Fruit fly (Drosophila melanogaster) whole organism, pupa: ENCODE measurements around the gene RASSF8.

ENCODE experiments used
- CG10348 ChIP-seq: fragments of 200-800 bp; sonication (Bioruptor generic); IDR thresholded peaks from 2 replicates; pipeline ENCODE4 v1.3.6; 2022; ENCODE audit warnings: missing biosample characterization, missing genetic modification characterization
- CG12605 ChIP-seq: fragments of 200-800 bp; sonication (Bioruptor generic); IDR thresholded peaks from 2 replicates; pipeline ENCODE4 v1.3.6; 2022; ENCODE audit warnings: missing biosample characterization, missing genetic modification characterization
- CG13204 ChIP-seq: fragments of 200-800 bp; sonication (Bioruptor generic); optimal IDR thresholded peaks from 2 replicates; lab custom pipeline; 2018; ENCODE audit warnings: missing biosample characterization, mild to moderate bottlenecking, missing genetic modification characterization, moderate library complexity
- CG14655 ChIP-seq: fragments of 200-800 bp; sonication (Bioruptor generic); optimal IDR thresholded peaks from 3 replicates; lab custom pipeline; 2017; ENCODE audit warnings: mild to moderate bottlenecking, missing biosample characterization, missing genetic modification reagents, missing genetic modification characterization
- CG15710 ChIP-seq: fragments of 200-800 bp; sonication (Bioruptor generic); optimal IDR thresholded peaks from 2 replicates; lab custom pipeline; 2018; ENCODE audit warnings: missing biosample characterization, mild to moderate bottlenecking, missing genetic modification characterization, moderate library complexity
- CG17806 ChIP-seq: fragments of 200-800 bp; sonication (Bioruptor generic); optimal IDR thresholded peaks from 2 replicates; lab custom pipeline; 2018; ENCODE audit warnings: missing biosample characterization, mild to moderate bottlenecking, missing genetic modification characterization, moderate library complexity
- CG32121 ChIP-seq: fragments of 200-800 bp; sonication (Bioruptor generic); IDR thresholded peaks from 2 replicates; pipeline ENCODE4 v1.3.6; 2022; ENCODE audit warnings: missing biosample characterization, missing genetic modification characterization
- CG34367 ChIP-seq: fragments of 200-800 bp; sonication (Bioruptor generic); optimal IDR thresholded peaks from 2 replicates; lab custom pipeline; 2018; ENCODE audit warnings: missing biosample characterization, mild to moderate bottlenecking, missing genetic modification characterization
- CG4496 ChIP-seq: fragments of 200-800 bp; sonication (Bioruptor generic); IDR thresholded peaks from 3 replicates; pipeline ENCODE4 v1.3.6; 2022; ENCODE audit warnings: missing biosample characterization, missing genetic modification characterization
- CG8159 ChIP-seq: fragments of 200-800 bp; sonication (Bioruptor generic); optimal IDR thresholded peaks from 3 replicates; lab custom pipeline; 2018; ENCODE audit warnings: missing biosample characterization, mild to moderate bottlenecking, missing genetic modification characterization, moderate library complexity
- CG8301 ChIP-seq: fragments of 200-800 bp; sonication (Bioruptor generic); optimal IDR thresholded peaks from 2 replicates; lab custom pipeline; 2018; ENCODE audit warnings: missing biosample characterization, mild to moderate bottlenecking, missing genetic modification characterization
- CG9948 ChIP-seq: fragments of 200-800 bp; sonication (Bioruptor generic); optimal IDR thresholded peaks from 2 replicates; lab custom pipeline; 2018; ENCODE audit warnings: missing biosample characterization, mild to moderate bottlenecking, missing genetic modification characterization, moderate library complexity
- D1 ChIP-seq: fragments of 200-800 bp; sonication (Bioruptor generic); optimal IDR thresholded peaks from 2 replicates; lab custom pipeline; 2018; ENCODE audit warnings: missing biosample characterization, mild to moderate bottlenecking, missing genetic modification characterization, moderate library complexity
- EcR ChIP-seq: fragments of 200-800 bp; sonication (Bioruptor generic); optimal IDR thresholded peaks from 3 replicates; lab custom pipeline; 2019; ENCODE audit warnings: missing biosample characterization, missing genetic modification characterization, mild to moderate bottlenecking, moderate library complexity, missing genetic modification reagents
- Ets98B ChIP-seq: fragments of 200-800 bp; sonication (Bioruptor generic); IDR thresholded peaks from 2 replicates; pipeline ENCODE4 v1.3.6; 2022; ENCODE audit warnings: missing biosample characterization, missing genetic modification characterization
- Pif1A ChIP-seq: fragments of 200-800 bp; sonication (Bioruptor generic); optimal IDR thresholded peaks from 3 replicates; lab custom pipeline; 2016; ENCODE audit warnings: missing biosample characterization, missing genetic modification characterization
- Pif1B ChIP-seq: fragments of 200-800 bp; sonication (Bioruptor generic); optimal IDR thresholded peaks from 3 replicates; lab custom pipeline; 2016; ENCODE audit warnings: missing biosample characterization, missing genetic modification characterization
- Snoo ChIP-seq: fragments of 200-800 bp; sonication (Bioruptor generic); optimal IDR thresholded peaks from 3 replicates; lab custom pipeline; 2017; ENCODE audit warnings: missing biosample characterization, mild to moderate bottlenecking, missing genetic modification characterization, inconsistent platforms
- fd96Ca ChIP-seq: fragments of 200-800 bp; sonication (Bioruptor generic); IDR thresholded peaks from 3 replicates; pipeline ENCODE4 v1.3.6; 2022; ENCODE audit warnings: missing biosample characterization, missing genetic modification characterization
- gl ChIP-seq: fragments of 200-800 bp; sonication (Bioruptor generic); optimal IDR thresholded peaks from 2 replicates; lab custom pipeline; 2018; ENCODE audit warnings: missing biosample characterization, mild to moderate bottlenecking, missing genetic modification characterization
- rn ChIP-seq: fragments of 200-800 bp; sonication (Bioruptor generic); IDR thresholded peaks from 2 replicates; pipeline ENCODE4 v1.3.6; 2022; ENCODE audit warnings: missing biosample characterization, missing genetic modification characterization

Gene RASSF8

dm6 chr3R:25659857-25660417 is 1.7 kb upstream of the RASSF8 start:
- TF ChIP-seq CG8159 (no peak), CG32121 (GFP tag; lab: Robert Waterston, UW) (no peak; the same call in 1 of the 2 replicates), CG14655 (GFP tag; lab: Kevin White, UChicago) (no peak), EcR (GFP tag; lab: Kevin White, UChicago) (no peak), CG4496 (no peak), fd96Ca (GFP tag; lab: Robert Waterston, UW) (no peak), CG13204 (no peak), D1 (tag; lab: Kevin White, UChicago) (no peak), CG17806 (no peak)

- TF ChIP-seq CG12605 (no peak), CG8159 (peak; percentile 5), rn (GFP tag; lab: Robert Waterston, UW) (no peak), fd96Ca (GFP tag; lab: Robert Waterston, UW) (0 out of 3 replicates have a peak, but pooled peaks have one; percentile 19)
- TF ChIP-seq, all 21 proteins: peak for 2
Measured at dm6 chr3R:25660985-25661530, 537 bp upstream of the RASSF8 start, which contains the start of gene Tnks. TSS of gene Tnks (minus strand) at chr3R:25661286.

DNA sequence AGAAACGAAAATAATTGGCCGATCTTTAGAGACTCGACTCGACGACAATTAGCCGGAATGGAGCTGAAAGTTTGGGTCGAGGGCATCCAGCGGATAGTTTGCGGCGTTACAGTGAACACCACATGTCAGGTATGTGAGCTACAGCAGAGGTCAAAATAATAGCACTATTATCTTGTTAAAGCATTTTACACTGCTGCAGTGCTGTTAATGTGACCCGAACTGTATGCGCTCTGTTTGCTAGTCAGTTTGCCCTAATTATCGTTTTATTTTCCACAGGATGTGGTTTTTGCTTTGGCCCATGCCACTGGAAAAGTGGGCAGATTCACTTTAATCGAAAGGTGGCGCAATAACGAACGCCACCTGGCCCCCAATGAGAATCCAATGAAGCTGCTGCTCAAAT is 763 bp downstream of the RASSF8 start:
- TF ChIP-seq gl (tag; lab: Kevin White, UChicago) (no peak), CG17806 (no peak), CG14655 (GFP tag; lab: Kevin White, UChicago) (no peak), Pif1B (GFP tag; lab: Kevin White, UChicago) (no peak), CG13204 (no peak), fd96Ca (GFP tag; lab: Robert Waterston, UW) (no peak), CG10348 (GFP tag; lab: Robert Waterston, UW) (no peak), CG32121 (GFP tag; lab: Robert Waterston, UW) (no peak), CG15710 (no peak), Ets98B (GFP tag; lab: Robert Waterston, UW) (no peak; the same call in 1 of the 2 replicates), CG8301 (tag; lab: Kevin White, UChicago) (no peak), rn (GFP tag; lab: Robert Waterston, UW) (no peak), CG8159 (no peak), CG12605 (no peak), CG34367 (tag; lab: Kevin White, UChicago) (no peak), Snoo (tag; lab: Kevin White, UChicago) (no peak)

DNA sequence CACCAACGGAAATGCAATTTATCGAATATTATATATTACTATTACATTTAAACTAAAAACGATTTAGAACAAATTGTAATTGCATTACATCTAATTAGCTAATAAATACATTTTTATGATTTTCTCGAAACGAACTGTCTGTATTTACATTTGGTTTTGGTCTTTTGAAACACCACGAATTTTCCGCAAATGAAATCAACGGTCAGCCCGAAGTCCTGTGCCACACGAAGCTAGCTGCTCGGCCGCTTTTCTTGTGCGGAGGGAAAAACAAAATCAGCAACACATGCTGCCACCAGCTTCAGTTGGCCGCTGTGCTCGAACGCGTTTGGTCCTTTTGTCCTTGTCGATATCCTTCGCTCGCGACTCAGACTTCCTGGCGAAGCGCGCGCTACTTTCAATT is 3.9 kb downstream of the RASSF8 start, which contains the start of gene Lgr3:
Lgr3 (plus strand) TSS at position 301 of the 400 bp plus-strand sequence.
- TF ChIP-seq CG32121 (GFP tag; lab: Robert Waterston, UW) (no peak), Pif1B (GFP tag; lab: Kevin White, UChicago) (no peak), EcR (GFP tag; lab: Kevin White, UChicago) (no peak), Pif1A (GFP tag; lab: Kevin White, UChicago) (no peak), CG8301 (tag; lab: Kevin White, UChicago) (no peak), CG15710 (no peak), Snoo (tag; lab: Kevin White, UChicago) (no peak), CG12605 (no peak), CG9948 (tag; lab: Kevin White, UChicago) (no peak), CG14655 (GFP tag; lab: Kevin White, UChicago) (no peak), fd96Ca (GFP tag; lab: Robert Waterston, UW) (no peak), rn (GFP tag; lab: Robert Waterston, UW) (no peak), Ets98B (GFP tag; lab: Robert Waterston, UW) (no peak), CG34367 (tag; lab: Kevin White, UChicago) (no peak), CG17806 (no peak)

- TF ChIP-seq Ets98B (GFP tag; lab: Robert Waterston, UW) (no peak), EcR (GFP tag; lab: Kevin White, UChicago) (no peak), Pif1A (GFP tag; lab: Kevin White, UChicago) (no peak), fd96Ca (GFP tag; lab: Robert Waterston, UW) (no peak), rn (GFP tag; lab: Robert Waterston, UW) (no peak), CG34367 (tag; lab: Kevin White, UChicago) (no peak), CG10348 (GFP tag; lab: Robert Waterston, UW) (no peak), CG15710 (no peak), Pif1B (GFP tag; lab: Kevin White, UChicago) (no peak), CG12605 (no peak)
Measured at dm6 chr3R:25678489-25679082, 17.0 kb downstream of the RASSF8 start, which contains the start of the genes CG4730 and CG5039. TSS of gene CG4730 (minus strand) at chr3R:25678682. TSS of gene CG5039 (plus strand) at chr3R:25678683.

DNA sequence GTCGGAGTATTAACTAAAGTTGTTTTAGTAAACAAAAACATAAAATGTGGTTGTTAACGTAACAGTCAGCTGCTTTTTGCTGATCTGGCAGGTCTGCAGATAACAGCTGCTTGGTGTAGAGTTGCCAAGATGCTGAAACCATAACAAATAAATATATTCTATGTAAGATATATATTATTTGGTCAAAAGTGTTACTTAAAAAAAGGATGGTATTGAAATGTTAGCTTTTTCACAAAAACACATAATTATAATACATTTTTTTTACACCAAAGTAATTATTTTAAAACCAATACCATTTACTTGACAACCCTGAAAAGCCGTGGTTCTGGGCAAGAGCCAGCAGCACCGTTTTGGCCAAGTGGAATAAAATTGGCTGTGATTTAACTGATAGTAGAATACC is 18.9 kb downstream of the RASSF8 start, which contains the start of the genes CG4743 and Idh3g:
CG4743 (minus strand) TSS at position 23 of the 400 bp plus-strand sequence.
Idh3g (plus strand) TSS at position 318 of the 400 bp plus-strand sequence.
- TF ChIP-seq EcR (GFP tag; lab: Kevin White, UChicago), result no peak
- peak; percentile 86 for TF ChIP-seq fd96Ca (GFP tag; lab: Robert Waterston, UW)
- TF ChIP-seq CG4496, result peak; percentile 95
- TF ChIP-seq CG10348 (GFP tag; lab: Robert Waterston, UW), result peak; percentile 80
- peak; percentile 82 for TF ChIP-seq gl (tag; lab: Kevin White, UChicago)
- TF ChIP-seq Pif1A (GFP tag; lab: Kevin White, UChicago), result peak; percentile 92
- peak; percentile 93 for TF ChIP-seq Pif1B (GFP tag; lab: Kevin White, UChicago)
- peak; percentile 95 for TF ChIP-seq Snoo (tag; lab: Kevin White, UChicago)
- peak; percentile 80 for TF ChIP-seq rn (GFP tag; lab: Robert Waterston, UW)
- TF ChIP-seq CG9948 (tag; lab: Kevin White, UChicago), result peak; percentile 96
- TF ChIP-seq CG32121 (GFP tag; lab: Robert Waterston, UW), result peak; percentile 94
- peak; percentile 94 for TF ChIP-seq CG14655 (GFP tag; lab: Kevin White, UChicago)
- TF ChIP-seq CG8159, result peak; percentile 96
- TF ChIP-seq CG34367 (tag; lab: Kevin White, UChicago), result peak; percentile 94
- peak; percentile 95 for TF ChIP-seq CG12605
- peak; percentile 96 for TF ChIP-seq CG15710
- TF ChIP-seq CG8301 (tag; lab: Kevin White, UChicago), result peak; percentile 93
- peak; percentile 94 for TF ChIP-seq Ets98B (GFP tag; lab: Robert Waterston, UW)
- no peak for TF ChIP-seq CG13204
- peak; percentile 76 for TF ChIP-seq D1 (tag; lab: Kevin White, UChicago)
- peak; percentile 96 for TF ChIP-seq CG17806
